Fruit fly (Drosophila melanogaster) whole organism, prepupa: Measurements from ENCODE around the gene Prosbeta7.

Experiments
- Blimp-1 ChIP-seq: fragments of 200-800 bp; sonication (Bioruptor generic); optimal IDR thresholded peaks from 3 replicates; lab custom pipeline; 2017; ENCODE audit warnings: missing biosample characterization, missing genetic modification characterization, mild to moderate bottlenecking, moderate library complexity, missing genetic modification reagents
- CG10631 ChIP-seq: fragments of 200-800 bp; sonication (Bioruptor generic); optimal IDR thresholded peaks from 2 replicates; lab custom pipeline; 2016; ENCODE audit warnings: missing biosample characterization, missing genetic modification characterization
- CG10669 ChIP-seq: fragments of 200-800 bp; sonication (Bioruptor generic); optimal IDR thresholded peaks from 3 replicates; lab custom pipeline; 2018; ENCODE audit warnings: missing biosample characterization, mild to moderate bottlenecking, missing genetic modification characterization, moderate library complexity
- CG11294 ChIP-seq: fragments of 200-800 bp; sonication (Bioruptor generic); IDR thresholded peaks from 2 replicates; pipeline ENCODE4 v1.3.6; 2022; ENCODE audit warnings: missing biosample characterization, missing genetic modification characterization
- CG11902 ChIP-seq: fragments of 200-800 bp; sonication (Bioruptor generic); optimal IDR thresholded peaks from 3 replicates; lab custom pipeline; 2016; ENCODE audit warnings: missing biosample characterization, missing genetic modification characterization
- CG15336 ChIP-seq: fragments of 200-800 bp; sonication (Bioruptor generic); IDR thresholded peaks from 2 replicates; pipeline ENCODE4 v1.3.6; 2022; ENCODE audit warnings: missing biosample characterization, missing genetic modification characterization
- CG1621 ChIP-seq: fragments of 200-800 bp; sonication (Bioruptor generic); optimal IDR thresholded peaks from 3 replicates; lab custom pipeline; 2018; ENCODE audit warnings: missing biosample characterization, mild to moderate bottlenecking, missing genetic modification characterization
- CG16779 ChIP-seq: fragments of 200-800 bp; sonication (Bioruptor generic); optimal IDR thresholded peaks from 3 replicates; lab custom pipeline; 2017; ENCODE audit warnings: missing biosample characterization, mild to moderate bottlenecking, missing genetic modification characterization
- CG3032 ChIP-seq: fragments of 200-800 bp; optimal IDR thresholded peaks from 2 replicates; lab custom pipeline; 2019; ENCODE audit warnings: missing biosample characterization, mild to moderate bottlenecking, missing genetic modification characterization, moderate library complexity
- CG31627 ChIP-seq: fragments of 200-800 bp; sonication (Bioruptor generic); optimal IDR thresholded peaks from 3 replicates; lab custom pipeline; 2016; ENCODE audit warnings: missing biosample characterization, missing genetic modification characterization
- CG34406 ChIP-seq: fragments of 200-800 bp; sonication (Bioruptor generic); optimal IDR thresholded peaks from 3 replicates; lab custom pipeline; 2016; ENCODE audit warnings: missing biosample characterization, missing genetic modification characterization
- CG3919 ChIP-seq: fragments of 200-800 bp; sonication (Bioruptor generic); optimal IDR thresholded peaks from 3 replicates; lab custom pipeline; 2016; ENCODE audit warnings: missing biosample characterization, missing genetic modification characterization
- CG4318 ChIP-seq: fragments of 200-800 bp; sonication (Bioruptor generic); optimal IDR thresholded peaks from 3 replicates; lab custom pipeline; 2017; ENCODE audit warnings: missing biosample characterization, mild to moderate bottlenecking, missing genetic modification characterization
- CG6163 ChIP-seq: fragments of 200-800 bp; sonication (Bioruptor generic); IDR thresholded peaks from 3 replicates; pipeline ENCODE4 v1.3.6; 2022; ENCODE audit warnings: missing biosample characterization, missing genetic modification characterization
- CG6276 ChIP-seq: fragments of 200-800 bp; sonication (Bioruptor generic); optimal IDR thresholded peaks from 2 replicates; lab custom pipeline; 2017; ENCODE audit warnings: missing biosample characterization, mild to moderate bottlenecking, missing genetic modification characterization
- CG6792 ChIP-seq: fragments of 200-800 bp; sonication (Bioruptor generic); optimal IDR thresholded peaks from 3 replicates; lab custom pipeline; 2016; ENCODE audit warnings: missing biosample characterization, missing genetic modification characterization
- CG6808 ChIP-seq: fragments of 200-800 bp; sonication (Bioruptor generic); optimal IDR thresholded peaks from 3 replicates; lab custom pipeline; 2017; ENCODE audit warnings: missing biosample characterization, missing genetic modification characterization, mild to moderate bottlenecking, moderate library complexity, missing genetic modification reagents
- CG6854 ChIP-seq: fragments of 200-800 bp; sonication (Bioruptor generic); optimal IDR thresholded peaks from 2 replicates; lab custom pipeline; 2017; ENCODE audit warnings: missing biosample characterization, mild to moderate bottlenecking, missing genetic modification characterization
- CG8119 ChIP-seq: fragments of 200-800 bp; sonication (Bioruptor generic); IDR thresholded peaks from 3 replicates; pipeline ENCODE4 v1.3.6; 2022; ENCODE audit warnings: missing biosample characterization, missing genetic modification characterization
- CG8319 ChIP-seq: fragments of 200-800 bp; sonication (Bioruptor generic); optimal IDR thresholded peaks from 3 replicates; lab custom pipeline; 2016; ENCODE audit warnings: missing biosample characterization, missing genetic modification characterization
- CG8632 ChIP-seq: fragments of 200-800 bp; sonication (Bioruptor generic); optimal IDR thresholded peaks from 3 replicates; lab custom pipeline; 2016; ENCODE audit warnings: missing biosample characterization, missing genetic modification characterization
- CG9139 ChIP-seq: fragments of 200-800 bp; sonication (Bioruptor generic); optimal IDR thresholded peaks from 3 replicates; lab custom pipeline; 2017; ENCODE audit warnings: missing biosample characterization, mild to moderate bottlenecking, missing genetic modification characterization
- Eip75B ChIP-seq: fragments of 200-800 bp; sonication (Bioruptor generic); optimal IDR thresholded peaks from 3 replicates; lab custom pipeline; 2016; ENCODE audit warnings: missing biosample characterization, missing genetic modification characterization
- Eip78C ChIP-seq: fragments of 200-800 bp; sonication (Bioruptor generic); peaks from one replicate; lab custom pipeline; 2016; ENCODE audit warnings: missing biosample characterization, missing genetic modification characterization
- Ets96B ChIP-seq: fragments of 200-800 bp; optimal IDR thresholded peaks from 2 replicates; lab custom pipeline; 2019; ENCODE audit warnings: missing biosample characterization, mild to moderate bottlenecking, missing genetic modification characterization, moderate library complexity
- Hr38 ChIP-seq: sonication (Bioruptor generic); optimal IDR thresholded peaks from 2 replicates; lab custom pipeline; 2016; ENCODE audit warnings: missing biosample characterization, missing genetic modification characterization
- Hr39 ChIP-seq: fragments of 200-800 bp; sonication (Bioruptor generic); optimal IDR thresholded peaks from 2 replicates; lab custom pipeline; 2016; ENCODE audit warnings: missing biosample characterization, missing genetic modification characterization
- Hr4 ChIP-seq: fragments of 200-800 bp; sonication (Bioruptor generic); optimal IDR thresholded peaks from 3 replicates; lab custom pipeline; 2016; ENCODE audit warnings: missing biosample characterization, missing genetic modification characterization
- Met ChIP-seq: fragments of 200-800 bp; sonication (Bioruptor generic); optimal IDR thresholded peaks from 3 replicates; lab custom pipeline; 2016; ENCODE audit warnings: missing biosample characterization, missing genetic modification characterization
- OdsH ChIP-seq: fragments of 200-800 bp; sonication (Bioruptor generic); optimal IDR thresholded peaks from 3 replicates; lab custom pipeline; 2016; ENCODE audit warnings: missing biosample characterization, missing genetic modification characterization
- Smox ChIP-seq: fragments of 200-800 bp; sonication (Bioruptor generic); optimal IDR thresholded peaks from 3 replicates; lab custom pipeline; 2016; ENCODE audit warnings: missing biosample characterization, missing genetic modification characterization
- Sox14 ChIP-seq: fragments of 200-800 bp; sonication (Bioruptor generic); optimal IDR thresholded peaks from 3 replicates; lab custom pipeline; 2016; ENCODE audit warnings: missing biosample characterization, missing genetic modification characterization
- cyc ChIP-seq: fragments of 200-800 bp; sonication (Bioruptor generic); optimal IDR thresholded peaks from 3 replicates; lab custom pipeline; 2016; ENCODE audit warnings: missing biosample characterization, missing genetic modification characterization
- dac ChIP-seq: fragments of 200-800 bp; sonication (Bioruptor generic); optimal IDR thresholded peaks from 2 replicates; lab custom pipeline; 2017; ENCODE audit warnings: missing biosample characterization, mild to moderate bottlenecking, missing genetic modification characterization
- eg ChIP-seq: fragments of 200-800 bp; sonication (Bioruptor generic); IDR thresholded peaks from 3 replicates; pipeline ENCODE4 v1.3.6; 2022; ENCODE audit warnings: missing biosample characterization, missing genetic modification characterization
- esn ChIP-seq: fragments of 200-800 bp; sonication (Bioruptor generic); optimal IDR thresholded peaks from 2 replicates; lab custom pipeline; 2016; ENCODE audit warnings: missing biosample characterization, mild to moderate bottlenecking, missing genetic modification characterization, moderate library complexity
- fd85E ChIP-seq: fragments of 200-800 bp; sonication (Bioruptor generic); optimal IDR thresholded peaks from 3 replicates; lab custom pipeline; 2016; ENCODE audit warnings: missing biosample characterization, missing genetic modification characterization
- fkh ChIP-seq: fragments of 200-800 bp; sonication (Bioruptor generic); optimal IDR thresholded peaks from 3 replicates; lab custom pipeline; 2017; ENCODE audit warnings: missing biosample characterization, mild to moderate bottlenecking, missing genetic modification characterization, moderate library complexity
- lz ChIP-seq: fragments of 200-800 bp; sonication (Bioruptor generic); optimal IDR thresholded peaks from 3 replicates; lab custom pipeline; 2016; ENCODE audit warnings: missing biosample characterization, missing genetic modification characterization
- net ChIP-seq: fragments of 200-800 bp; sonication (Bioruptor generic); optimal IDR thresholded peaks from 3 replicates; lab custom pipeline; 2016; ENCODE audit warnings: missing biosample characterization, missing genetic modification characterization
- pdm3 ChIP-seq: fragments of 200-800 bp; sonication (Bioruptor generic); optimal IDR thresholded peaks from 3 replicates; lab custom pipeline; 2016; ENCODE audit warnings: missing biosample characterization, missing genetic modification characterization
- salr ChIP-seq, 2 experiments: fragments of 200-800 bp; sonication (Bioruptor generic); optimal IDR thresholded peaks; 3 replicates each; lab custom pipeline; 2016 to 2018; ENCODE audit warnings: missing biosample characterization in 2 of 2, missing genetic modification characterization in 2 of 2, mild to moderate bottlenecking in 1 of 2
- ss ChIP-seq, 2 experiments: fragments of 200-800 bp; sonication (Bioruptor generic); optimal IDR thresholded peaks; 2 replicates in 1 of 2; 3 replicates in 1 of 2; lab custom pipeline; 2017 to 2018; ENCODE audit warnings: mild to moderate bottlenecking in 2 of 2, missing biosample characterization in 2 of 2, missing genetic modification characterization in 2 of 2, moderate library complexity in 1 of 2
- topi ChIP-seq: fragments of 200-800 bp; sonication (Bioruptor generic); optimal IDR thresholded peaks from 3 replicates; lab custom pipeline; 2016; ENCODE audit warnings: missing biosample characterization, missing genetic modification characterization
- vri ChIP-seq: fragments of 200-800 bp; sonication (Bioruptor generic); optimal IDR thresholded peaks from 3 replicates; lab custom pipeline; 2016; ENCODE audit warnings: missing biosample characterization, mild to moderate bottlenecking, missing genetic modification characterization

Prosbeta7 gene

DNA sequence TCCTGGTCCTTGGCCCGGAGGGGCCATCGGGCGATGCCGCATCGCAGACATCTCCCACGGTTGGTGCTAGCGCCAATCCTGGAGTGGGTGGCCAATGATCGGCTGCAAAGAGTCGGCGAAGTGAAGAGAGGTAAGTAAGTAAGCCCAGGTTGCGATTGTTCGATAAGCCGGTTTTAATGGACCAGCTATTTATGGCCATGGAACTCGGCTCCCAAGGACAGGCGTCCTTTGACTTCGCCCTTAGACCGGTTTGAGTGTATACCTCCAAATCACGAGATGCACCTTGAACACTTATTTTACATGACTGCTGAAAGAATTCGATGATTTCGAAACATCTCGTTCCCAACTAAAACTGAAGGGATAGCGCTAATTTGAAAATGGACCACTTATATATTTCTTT, 27.6 kb upstream of the Prosbeta7 start:
- peak; percentile 39 for TF ChIP-seq Eip75B (GFP tag; lab: Kevin White, UChicago)
- no peak for TF ChIP-seq CG11902
- no peak for TF ChIP-seq CG6792 (GFP tag; lab: Kevin White, UChicago)
- TF ChIP-seq net (GFP tag; lab: Kevin White, UChicago), result no peak
- TF ChIP-seq ss (GFP tag; optimal IDR thresholded peaks at IDR 0.05; lab: Kevin White, UChicago), result peak; percentile 16 to 37
- TF ChIP-seq CG10631 (GFP tag; lab: Kevin White, UChicago), result no peak
- no peak for TF ChIP-seq OdsH (GFP tag; lab: Kevin White, UChicago)
- no peak for TF ChIP-seq CG15336 (GFP tag; lab: Robert Waterston, UW)
- TF ChIP-seq CG6808 (GFP tag; lab: Kevin White, UChicago), result peak; percentile 43
- TF ChIP-seq salr (GFP tag; optimal IDR thresholded peaks at IDR 0.05; lab: Kevin White, UChicago), result no peak
- no peak for TF ChIP-seq CG11294 (GFP tag; lab: Robert Waterston, UW)
- TF ChIP-seq Eip78C, result peak; percentile 78
- no peak for TF ChIP-seq eg (GFP tag; lab: Robert Waterston, UW)
- TF ChIP-seq pdm3 (GFP tag; lab: Kevin White, UChicago), result peak; percentile 25

DNA sequence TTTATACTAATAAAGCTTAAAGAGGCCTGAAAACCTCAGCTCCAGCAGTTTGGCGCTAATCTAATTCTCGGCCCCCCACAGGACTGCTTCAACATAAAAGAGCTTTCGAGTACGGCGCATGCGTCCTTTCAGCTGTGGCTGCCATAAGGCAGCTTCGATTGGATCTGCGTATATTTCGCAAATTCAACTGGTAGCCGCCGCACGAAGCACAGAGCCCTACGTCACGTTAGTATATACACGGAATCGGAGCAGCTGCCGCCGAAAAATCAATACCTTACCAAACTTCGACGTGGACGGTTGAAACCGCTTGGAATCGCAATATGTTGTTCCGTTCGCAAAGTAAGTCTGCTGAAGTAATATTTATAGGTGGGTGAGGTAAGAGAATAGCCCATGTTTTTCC, 18.4 kb upstream of the Prosbeta7 start, which contains the start of gene 7B2:
Gene 7B2, plus strand, starts transcription at position 169 of the 400 bp plus-strand sequence.
- TF ChIP-seq Blimp-1 (no peak), Met (GFP tag; lab: Kevin White, UChicago) (no peak), CG8632 (GFP tag; lab: Kevin White, UChicago) (no peak), dac (GFP tag; lab: Kevin White, UChicago) (no peak), CG10669 (no peak), CG10631 (GFP tag; lab: Kevin White, UChicago) (no peak), CG6854 (GFP tag; lab: Kevin White, UChicago) (no peak), topi (no peak), CG9139 (GFP tag; lab: Kevin White, UChicago) (no peak), esn (no peak), Hr38 (GFP tag; lab: Kevin White, UChicago) (no peak), Hr39 (GFP tag; lab: Kevin White, UChicago) (no peak), CG1621 (tag; lab: Kevin White, UChicago) (no peak), Sox14 (GFP tag; lab: Kevin White, UChicago) (no peak), CG6792 (GFP tag; lab: Kevin White, UChicago) (no peak)
- TF ChIP-seq, all 60 proteins: peak for 0

DNA sequence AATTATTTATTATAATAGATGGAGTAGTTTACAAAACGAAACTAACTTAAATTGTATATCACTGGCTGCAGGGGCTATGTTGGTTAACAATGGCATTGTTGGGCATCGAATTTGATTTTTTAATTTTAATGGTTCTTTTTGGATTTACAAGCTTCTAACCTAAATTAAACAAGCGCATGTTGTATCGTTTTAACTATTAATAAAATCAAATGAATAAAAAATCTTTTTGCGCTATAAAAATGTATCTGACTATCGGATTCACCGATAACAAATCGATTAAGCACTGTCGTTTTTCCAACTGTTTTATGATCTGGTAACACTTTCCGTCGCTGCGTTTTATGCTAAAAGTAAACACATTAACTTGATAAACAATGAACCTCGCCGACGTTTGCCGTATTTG, 16.6 kb upstream of the Prosbeta7 start, which contains the start of the genes hd and CG14667:
Gene hd, minus strand, starts transcription at position 243 of the 400 bp plus-strand sequence.
Gene CG14667, plus strand, starts transcription at position 303 of the 400 bp plus-strand sequence.
- TF ChIP-seq fkh (GFP tag; lab: Kevin White, UChicago), result peak; percentile 90
- peak; percentile 5 for TF ChIP-seq lz (GFP tag; lab: Kevin White, UChicago)
- TF ChIP-seq CG9139 (GFP tag; lab: Kevin White, UChicago), result no peak

DNA sequence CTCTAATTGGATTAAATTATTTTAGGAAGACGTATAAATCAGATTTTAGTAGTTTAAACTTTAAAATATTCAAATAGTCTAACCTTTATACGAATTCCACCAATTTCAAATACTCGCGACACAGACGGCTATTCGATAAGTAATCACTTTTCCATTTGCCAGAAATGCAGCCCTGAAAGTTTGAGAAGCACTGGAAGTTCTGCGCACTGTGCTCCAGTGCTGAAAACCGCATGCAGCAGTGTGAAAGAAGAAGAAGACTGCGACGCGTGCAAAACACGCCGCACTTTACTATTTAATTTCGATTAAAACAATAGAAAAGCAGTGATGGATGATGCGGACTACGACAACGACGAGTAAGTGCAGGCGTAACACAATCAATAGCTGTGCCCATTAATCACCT, 13.4 kb upstream of the Prosbeta7 start, which contains the start of gene Polr2F:
Gene Polr2F, plus strand, starts transcription at position 233 of the 400 bp plus-strand sequence.
- TF ChIP-seq CG8119 (GFP tag; lab: Robert Waterston, UW) (no peak), Blimp-1 (no peak), vri (GFP tag; lab: Kevin White, UChicago) (no peak), CG3919 (GFP tag; lab: Kevin White, UChicago) (no peak), CG16779 (no peak), CG8319 (peak; percentile 27), Hr4 (GFP tag; lab: Kevin White, UChicago) (no peak), CG3032 (tag; lab: Kevin White, UChicago) (peak; percentile 59), CG31627 (peak; percentile 86), lz (GFP tag; lab: Kevin White, UChicago) (peak; percentile 81), net (GFP tag; lab: Kevin White, UChicago) (no peak), topi (peak; percentile 68), CG6276 (GFP tag; lab: Kevin White, UChicago) (no peak), CG4318 (GFP tag; lab: Kevin White, UChicago) (no peak), CG6163 (GFP tag; lab: Robert Waterston, UW) (peak; percentile 72; the same call in 2 of the 3 replicates), CG34406 (GFP tag; lab: Kevin White, UChicago) (no peak), ss (GFP tag; optimal IDR thresholded peaks at IDR 0.05; lab: Kevin White, UChicago) (no peak), pdm3 (GFP tag; lab: Kevin White, UChicago) (no peak), Ets96B (tag; lab: Kevin White, UChicago) (peak; percentile 42), eg (GFP tag; lab: Robert Waterston, UW) (peak; percentile 45; the same call in 1 of the 3 replicates), fkh (GFP tag; lab: Kevin White, UChicago) (no peak), fd85E (GFP tag; lab: Kevin White, UChicago) (no peak), Smox (GFP tag; lab: Kevin White, UChicago) (no peak), CG6808 (GFP tag; lab: Kevin White, UChicago) (no peak), Hr39 (GFP tag; lab: Kevin White, UChicago) (peak; percentile 83), cyc (GFP tag; lab: Kevin White, UChicago) (peak; percentile 83)
